ENCODE assay signal across 5 fruit fly cellular contexts in genomic region chr3R:7108589-7109312, dm6.
TF ChIP-seq lines count a peak whose summit lies in the region.

No protein-coding gene starts in this region.

- TF ChIP-seq CTCF in whole organism, embryonic (GFP tag; optimal IDR thresholded peaks at IDR 0.05; lab: Kevin White, UChicago) = peak; percentile 50

TF ChIP-seq in whole organism, adult, 20 proteins besides CTCF, POLR2A, EP300 and RAD21 (continues in another document):
- TF ChIP-seq Hr96 (GFP tag; optimal IDR thresholded peaks at IDR 0.05; lab: Kevin White, UChicago) (peak; percentile 73), Crg-1 (GFP tag; optimal IDR thresholded peaks at IDR 0.05; lab: Kevin White, UChicago) (peak; percentile 44), CG1620 (GFP tag; optimal IDR thresholded peaks at IDR 0.05; lab: Kevin White, UChicago) (peak; percentile 63), CG33017 (tag; optimal IDR thresholded peaks at IDR 0.05; lab: Kevin White, UChicago) (peak; percentile 88), tj (GFP tag; optimal IDR thresholded peaks at IDR 0.05; lab: Kevin White, UChicago) (peak; percentile 84), pad (GFP tag; optimal IDR thresholded peaks at IDR 0.05; lab: Kevin White, UChicago) (peak; percentile 77), bab1 (GFP tag; optimal IDR thresholded peaks at IDR 0.05; lab: Kevin White, UChicago) (peak; percentile 91), CG11617 (GFP tag; optimal IDR thresholded peaks at IDR 0.05; lab: Kevin White, UChicago) (peak; percentile 74), CG7045 (GFP tag; optimal IDR thresholded peaks at IDR 0.05; lab: Kevin White, UChicago) (peak; percentile 84), Clk (GFP tag; optimal IDR thresholded peaks at IDR 0.05; lab: Kevin White, UChicago) (peak; percentile 57), CG7101 (tag; optimal IDR thresholded peaks at IDR 0.05; lab: Kevin White, UChicago) (peak; percentile 91), Mnt (GFP tag; optimal IDR thresholded peaks at IDR 0.05; lab: Kevin White, UChicago) (peak; percentile 2), cic (GFP tag; optimal IDR thresholded peaks at IDR 0.05; lab: Kevin White, UChicago) (no peak), ovo (GFP tag; optimal IDR thresholded peaks at IDR 0.05; lab: Kevin White, UChicago) (peak; percentile 70), CG5204 (GFP tag; optimal IDR thresholded peaks at IDR 0.05; lab: Kevin White, UChicago) (peak; percentile 73), CG12768 (GFP tag; optimal IDR thresholded peaks at IDR 0.05; lab: Kevin White, UChicago) (peak; percentile 47), CG14711 (tag; optimal IDR thresholded peaks at IDR 0.05; lab: Kevin White, UChicago) (peak; percentile 91), toe (GFP tag; optimal IDR thresholded peaks at IDR 0.05; lab: Kevin White, UChicago) (peak; percentile 51)

TF ChIP-seq in whole organism, embryonic, 481 proteins besides CTCF, POLR2A, EP300 and RAD21 (continues in another document):
- TF ChIP-seq Ptx1 (GFP tag; IDR thresholded peaks at IDR 0.05; lab: Robert Waterston, UW) (no peak), CG1233 (GFP tag; optimal IDR thresholded peaks at IDR 0.05; lab: Kevin White, UChicago) (peak; percentile 93), CG2875 (GFP tag; optimal IDR thresholded peaks at IDR 0.05; lab: Kevin White, UChicago) (peak; percentile 92), fd102C (GFP tag; optimal IDR thresholded peaks at IDR 0.05; lab: Kevin White, UChicago) (peak; percentile 77), sr (GFP tag; IDR thresholded peaks at IDR 0.05; lab: Robert Waterston, UW) (no peak), CG8089 (GFP tag; optimal IDR thresholded peaks at IDR 0.05; lab: Kevin White, UChicago) (peak; percentile 88), CG12391 (tag; optimal IDR thresholded peaks at IDR 0.05; lab: Kevin White, UChicago) (peak; percentile 99), dati (GFP tag; IDR thresholded peaks at IDR 0.05; lab: Robert Waterston, UW) (no peak), lov (optimal IDR thresholded peaks at IDR 0.05; lab: Kevin White, UChicago) (no peak), lov (GFP tag; IDR thresholded peaks at IDR 0.05; lab: Robert Waterston, UW) (no peak), CG31224 (GFP tag; IDR thresholded peaks at IDR 0.05; lab: Robert Waterston, UW) (no peak), Blimp-1 (GFP tag; optimal IDR thresholded peaks at IDR 0.05; lab: Kevin White, UChicago) (peak; percentile 98), PHDP (tag; optimal IDR thresholded peaks at IDR 0.05; lab: Kevin White, UChicago) (peak; percentile 95), slp2 (GFP tag; optimal IDR thresholded peaks at IDR 0.05; lab: Kevin White, UChicago) (peak; percentile 90), CG13287 (GFP tag; IDR thresholded peaks at IDR 0.05; lab: Robert Waterston, UW; ENCODE audit: partially characterized antibody) (no peak), Dip2 (GFP tag; IDR thresholded peaks at IDR 0.05; lab: Robert Waterston, UW) (no peak), en (GFP tag; optimal IDR thresholded peaks at IDR 0.05; lab: Kevin White, UChicago) (peak; percentile 88), CG15696 (tag; optimal IDR thresholded peaks at IDR 0.05; lab: Kevin White, UChicago) (peak; percentile 99), dysf (GFP tag; IDR thresholded peaks at IDR 0.05; lab: Robert Waterston, UW) (no peak)

TF ChIP-seq in whole organism, prepupa, 60 proteins besides CTCF, POLR2A, EP300 and RAD21 (continues in another document):
- TF ChIP-seq topi (GFP tag; optimal IDR thresholded peaks at IDR 0.05; lab: Kevin White, UChicago) = peak; percentile 98
- TF ChIP-seq lz (GFP tag; optimal IDR thresholded peaks at IDR 0.05; lab: Kevin White, UChicago) = peak; percentile 97
- TF ChIP-seq Hr38 (GFP tag; optimal IDR thresholded peaks at IDR 0.05; lab: Kevin White, UChicago) = peak; percentile 82
- TF ChIP-seq pdm3 (GFP tag; optimal IDR thresholded peaks at IDR 0.05; lab: Kevin White, UChicago) = peak; percentile 97
- TF ChIP-seq Eip78C (GFP tag; lab: Kevin White, UChicago) = peak; percentile 100
- peak; percentile 94 for TF ChIP-seq Ets21C (GFP tag; optimal IDR thresholded peaks at IDR 0.05; lab: Kevin White, UChicago)
- peak; percentile 95 for TF ChIP-seq CG4318 (GFP tag; optimal IDR thresholded peaks at IDR 0.05; lab: Kevin White, UChicago)
- peak; percentile 94 for TF ChIP-seq dsx (GFP tag; optimal IDR thresholded peaks at IDR 0.05; lab: Kevin White, UChicago; ENCODE audit: poor library complexity, severe bottlenecking)
- peak; percentile 94 for TF ChIP-seq Blimp-1 (GFP tag; optimal IDR thresholded peaks at IDR 0.05; lab: Kevin White, UChicago)
- TF ChIP-seq Hr39 (GFP tag; optimal IDR thresholded peaks at IDR 0.05; lab: Kevin White, UChicago) = peak; percentile 97
- peak; percentile 89 for TF ChIP-seq vri (GFP tag; optimal IDR thresholded peaks at IDR 0.05; lab: Kevin White, UChicago)
- TF ChIP-seq CG11902 (GFP tag; optimal IDR thresholded peaks at IDR 0.05; lab: Kevin White, UChicago) = peak; percentile 88
- TF ChIP-seq CG32006 (GFP tag; optimal IDR thresholded peaks at IDR 0.05; lab: Kevin White, UChicago) = peak; percentile 98
- peak; percentile 97 for TF ChIP-seq CG10631 (GFP tag; optimal IDR thresholded peaks at IDR 0.05; lab: Kevin White, UChicago)
- peak; percentile 93 for TF ChIP-seq fd59A (GFP tag; optimal IDR thresholded peaks at IDR 0.05; lab: Kevin White, UChicago)
- TF ChIP-seq Ets96B (tag; optimal IDR thresholded peaks at IDR 0.05; lab: Kevin White, UChicago) = peak; percentile 96
- TF ChIP-seq CG11762 (GFP tag; optimal IDR thresholded peaks at IDR 0.05; lab: Kevin White, UChicago; ENCODE audit: insufficient read depth) = peak; percentile 96
- TF ChIP-seq CG8632 (GFP tag; optimal IDR thresholded peaks at IDR 0.05; lab: Kevin White, UChicago) = peak; percentile 95
- TF ChIP-seq CG6792 (GFP tag; optimal IDR thresholded peaks at IDR 0.05; lab: Kevin White, UChicago) = peak; percentile 93

TF ChIP-seq in whole organism, pupa, 21 proteins besides CTCF, POLR2A, EP300 and RAD21:
- TF ChIP-seq CG8301 (tag; optimal IDR thresholded peaks at IDR 0.05; lab: Kevin White, UChicago) (peak; percentile 98), CG9948 (tag; optimal IDR thresholded peaks at IDR 0.05; lab: Kevin White, UChicago) (peak; percentile 96), CG12605 (GFP tag; IDR thresholded peaks at IDR 0.05; lab: Robert Waterston, UW) (no peak), gl (tag; optimal IDR thresholded peaks at IDR 0.05; lab: Kevin White, UChicago) (peak; percentile 68), D1 (tag; optimal IDR thresholded peaks at IDR 0.05; lab: Kevin White, UChicago) (peak; percentile 95), CG13204 (GFP tag; optimal IDR thresholded peaks at IDR 0.05; lab: Kevin White, UChicago) (peak; percentile 71), Snoo (tag; optimal IDR thresholded peaks at IDR 0.05; lab: Kevin White, UChicago) (peak; percentile 95), CG15710 (tag; optimal IDR thresholded peaks at IDR 0.05; lab: Kevin White, UChicago) (peak; percentile 96), CG17806 (tag; optimal IDR thresholded peaks at IDR 0.05; lab: Kevin White, UChicago) (peak; percentile 96), fd96Ca (GFP tag; IDR thresholded peaks at IDR 0.05; lab: Robert Waterston, UW) (no peak), Pif1B (GFP tag; optimal IDR thresholded peaks at IDR 0.05; lab: Kevin White, UChicago) (peak; percentile 90), CG10348 (GFP tag; IDR thresholded peaks at IDR 0.05; lab: Robert Waterston, UW) (no peak), EcR (GFP tag; optimal IDR thresholded peaks at IDR 0.05; lab: Kevin White, UChicago) (no peak), CG34367 (tag; optimal IDR thresholded peaks at IDR 0.05; lab: Kevin White, UChicago) (peak; percentile 95), Ets98B (GFP tag; IDR thresholded peaks at IDR 0.05; lab: Robert Waterston, UW) (no peak), CG8159 (tag; optimal IDR thresholded peaks at IDR 0.05; lab: Kevin White, UChicago) (peak; percentile 96), rn (GFP tag; IDR thresholded peaks at IDR 0.05; lab: Robert Waterston, UW) (no peak), CG14655 (GFP tag; optimal IDR thresholded peaks at IDR 0.05; lab: Kevin White, UChicago) (peak; percentile 98), Pif1A (GFP tag; optimal IDR thresholded peaks at IDR 0.05; lab: Kevin White, UChicago) (peak; percentile 94)

TF ChIP-seq in whole organism, wandering third instar larva, 38 proteins besides CTCF, POLR2A, EP300 and RAD21 (continues in another document):
- TF ChIP-seq tai (GFP tag; optimal IDR thresholded peaks at IDR 0.05; lab: Kevin White, UChicago) = no peak
- no peak for TF ChIP-seq Mio (GFP tag; optimal IDR thresholded peaks at IDR 0.05; lab: Kevin White, UChicago)
- TF ChIP-seq fru (GFP tag; optimal IDR thresholded peaks at IDR 0.05; lab: Kevin White, UChicago) = peak; percentile 96
- TF ChIP-seq Hr83 (GFP tag; optimal IDR thresholded peaks at IDR 0.05; lab: Kevin White, UChicago; ENCODE audit: poor library complexity, severe bottlenecking) = no peak
- TF ChIP-seq sage (GFP tag; optimal IDR thresholded peaks at IDR 0.05; lab: Kevin White, UChicago) = peak; percentile 54
- TF ChIP-seq dl (GFP tag; optimal IDR thresholded peaks at IDR 0.05; lab: Kevin White, UChicago; ENCODE audit: insufficient read depth in 1 of 2, partially characterized antibody in 2 of 2) = peak in 1 of 2 experiments; percentile 18
- TF ChIP-seq h (GFP tag; optimal IDR thresholded peaks at IDR 0.05; lab: Kevin White, UChicago) = peak; percentile 97
- peak; percentile 78 for TF ChIP-seq GATAd (GFP tag; optimal IDR thresholded peaks at IDR 0.05; lab: Kevin White, UChicago)
- no peak for TF ChIP-seq N (GFP tag; optimal IDR thresholded peaks at IDR 0.05; lab: Kevin White, UChicago)
- TF ChIP-seq Hnf4 (GFP tag; optimal IDR thresholded peaks at IDR 0.05; lab: Kevin White, UChicago) = peak; percentile 94
- TF ChIP-seq CG9705 (GFP tag; optimal IDR thresholded peaks at IDR 0.05; lab: Kevin White, UChicago) = peak; percentile 91
- peak; percentile 94 for TF ChIP-seq Jra (GFP tag; optimal IDR thresholded peaks at IDR 0.05; lab: Kevin White, UChicago)
- TF ChIP-seq Rel (GFP tag; optimal IDR thresholded peaks at IDR 0.05; lab: Kevin White, UChicago) = no peak
- TF ChIP-seq Rel (tag; optimal IDR thresholded peaks at IDR 0.05; lab: Kevin White, UChicago) = peak; percentile 73
- peak; percentile 96 for TF ChIP-seq woc (GFP tag; optimal IDR thresholded peaks at IDR 0.05; lab: Kevin White, UChicago)
- peak; percentile 41 for TF ChIP-seq CrebA (GFP tag; optimal IDR thresholded peaks at IDR 0.05; lab: Kevin White, UChicago; ENCODE audit: borderline replicate concordance)
- no peak for TF ChIP-seq lola (GFP tag; optimal IDR thresholded peaks at IDR 0.05; lab: Kevin White, UChicago)
- peak; percentile 92 for TF ChIP-seq psq (GFP tag; optimal IDR thresholded peaks at IDR 0.05; lab: Kevin White, UChicago)
- peak; percentile 91 for TF ChIP-seq brk (GFP tag; optimal IDR thresholded peaks at IDR 0.05; lab: Kevin White, UChicago)
- peak; percentile 98 for TF ChIP-seq HLH106 (tag; optimal IDR thresholded peaks at IDR 0.05; lab: Kevin White, UChicago)
- peak; percentile 81 for TF ChIP-seq CG32264 (GFP tag; optimal IDR thresholded peaks at IDR 0.05; lab: Kevin White, UChicago)
- TF ChIP-seq pan (optimal IDR thresholded peaks at IDR 0.05; lab: Kevin White, UChicago) = no peak
- peak; percentile 91 for TF ChIP-seq sv (GFP tag; optimal IDR thresholded peaks at IDR 0.05; lab: Kevin White, UChicago)
- no peak for TF ChIP-seq Vsx2 (GFP tag; optimal IDR thresholded peaks at IDR 0.05; lab: Kevin White, UChicago; ENCODE audit: partially characterized antibody)
- peak; percentile 98 for TF ChIP-seq OdsH (GFP tag; optimal IDR thresholded peaks at IDR 0.05; lab: Kevin White, UChicago)
